Fruit fly (Drosophila melanogaster) whole organism, wandering third instar larva: ENCODE results near the gene Gr77a.

ENCODE experiments used
- Abd-B ChIP-seq: fragments of >200 bp; optimal IDR thresholded peaks from 2 replicates; lab custom pipeline; 2017; ENCODE audit warnings: missing biosample characterization, missing genetic modification characterization
- CG32264 ChIP-seq: fragments of 200-800 bp; sonication (Bioruptor generic); optimal IDR thresholded peaks from 2 replicates; lab custom pipeline; 2016; ENCODE audit warnings: missing biosample characterization, missing genetic modification characterization
- CG9705 ChIP-seq: fragments of 200-800 bp; sonication (Bioruptor generic); optimal IDR thresholded peaks from 2 replicates; lab custom pipeline; 2018; ENCODE audit warnings: missing biosample characterization, mild to moderate bottlenecking, missing genetic modification characterization
- Dif ChIP-seq: fragments of 200-275, 200-300 bp; sonication (Bioruptor generic); optimal IDR thresholded peaks from 2 replicates; lab custom pipeline; 2018; ENCODE audit warnings: missing biosample characterization, missing genetic modification characterization; ENCODE audit not compliant: partially characterized antibody
- GATAd ChIP-seq: sonication (Bioruptor generic); optimal IDR thresholded peaks from 2 replicates; lab custom pipeline; 2016; ENCODE audit warnings: missing biosample characterization, missing genetic modification characterization
- Hnf4 ChIP-seq: fragments of 200-800 bp; sonication (Bioruptor generic); optimal IDR thresholded peaks from 2 replicates; lab custom pipeline; 2016; ENCODE audit warnings: missing biosample characterization, mild to moderate bottlenecking, missing genetic modification characterization
- Hr78 ChIP-seq: fragments of >200 bp; optimal IDR thresholded peaks from 2 replicates; lab custom pipeline; 2017; ENCODE audit warnings: missing biosample characterization, missing genetic modification characterization
- Hr83 ChIP-seq: fragments of 200-300 bp; sonication (Bioruptor generic); optimal IDR thresholded peaks from 2 replicates; lab custom pipeline; 2016; ENCODE audit warnings: missing biosample characterization, mild to moderate bottlenecking, missing genetic modification characterization, moderate library complexity; ENCODE audit not compliant: poor library complexity, severe bottlenecking
- Jra ChIP-seq: sonication (Bioruptor generic); optimal IDR thresholded peaks from 2 replicates; lab custom pipeline; 2016; ENCODE audit warnings: missing biosample characterization, missing genetic modification characterization
- Mio ChIP-seq: sonication (Bioruptor generic); optimal IDR thresholded peaks from 2 replicates; lab custom pipeline; 2016; ENCODE audit warnings: missing biosample characterization, missing genetic modification characterization
- Myc ChIP-seq: fragments of >200 bp; optimal IDR thresholded peaks from 2 replicates; lab custom pipeline; 2017
- N ChIP-seq: fragments of >200 bp; optimal IDR thresholded peaks from 2 replicates; lab custom pipeline; 2018; ENCODE audit warnings: missing biosample characterization, missing external identifiers, missing genetic modification characterization
- Rel ChIP-seq, 2 experiments: fragments of 200-800 bp; sonication (Bioruptor generic) in 1 of 2; optimal IDR thresholded peaks; 2 replicates in 1 of 2; 3 replicates in 1 of 2; lab custom pipeline; 2016 to 2019; ENCODE audit warnings: mild to moderate bottlenecking in 2 of 2, missing biosample characterization in 2 of 2, missing genetic modification characterization in 2 of 2, moderate library complexity in 1 of 2
- Sp1 ChIP-seq: fragments of 200-800 bp; sonication (Bioruptor generic); optimal IDR thresholded peaks from 3 replicates; lab custom pipeline; 2019; ENCODE audit warnings: missing biosample characterization, mild to moderate bottlenecking, missing genetic modification characterization, moderate library complexity
- Vsx2 ChIP-seq: fragments of 200-300, 225-300 bp; sonication (Bioruptor generic); optimal IDR thresholded peaks from 2 replicates; lab custom pipeline; 2018; ENCODE audit warnings: missing biosample characterization, missing genetic modification characterization; ENCODE audit not compliant: partially characterized antibody
- br ChIP-seq: fragments of 200-800 bp; sonication (Bioruptor generic); optimal IDR thresholded peaks from 2 replicates; lab custom pipeline; 2016; ENCODE audit warnings: missing biosample characterization, missing genetic modification characterization
- brk ChIP-seq: fragments of 200-800 bp; sonication (Bioruptor generic); optimal IDR thresholded peaks from 2 replicates; lab custom pipeline; 2016; ENCODE audit warnings: missing biosample characterization, mild to moderate bottlenecking, missing genetic modification characterization
- dl ChIP-seq, 2 experiments: fragments of 175-275, 200-275 bp in 1 of 2; fragments of 200-275 bp in 1 of 2; sonication (Bioruptor generic); optimal IDR thresholded peaks; lab custom pipeline; 2018; ENCODE audit warnings: mild to moderate bottlenecking in 2 of 2, missing biosample characterization in 2 of 2, missing genetic modification characterization in 2 of 2, moderate library complexity in 2 of 2; ENCODE audit not compliant: partially characterized antibody in 2 of 2, insufficient read depth in 1 of 2
- dmrt93B ChIP-seq: fragments of 200-800 bp; sonication (Bioruptor generic); optimal IDR thresholded peaks from 2 replicates; lab custom pipeline; 2018; ENCODE audit warnings: missing biosample characterization, mild to moderate bottlenecking, missing genetic modification characterization
- dsf ChIP-seq: sonication (Bioruptor generic); optimal IDR thresholded peaks from 2 replicates; lab custom pipeline; 2016; ENCODE audit warnings: missing biosample characterization, missing genetic modification characterization, borderline replicate concordance
- ey ChIP-seq: fragments of 200-800 bp; sonication (Bioruptor generic); optimal IDR thresholded peaks from 2 replicates; lab custom pipeline; 2016; ENCODE audit warnings: missing biosample characterization, missing genetic modification characterization
- foxo ChIP-seq, 2 experiments: fragments of 200-800 bp; sonication (Bioruptor generic); optimal IDR thresholded peaks; 2 replicates in 1 of 2; 3 replicates in 1 of 2; lab custom pipeline; 2016 to 2017; ENCODE audit warnings: missing biosample characterization in 2 of 2, missing genetic modification characterization in 2 of 2
- h ChIP-seq: fragments of 200-800 bp; sonication (Bioruptor generic); optimal IDR thresholded peaks from 3 replicates; lab custom pipeline; 2016; ENCODE audit warnings: missing biosample characterization, mild to moderate bottlenecking, missing genetic modification characterization
- jim ChIP-seq: fragments of 175-275, 200-325 bp; sonication (Bioruptor generic); optimal IDR thresholded peaks from 2 replicates; lab custom pipeline; 2016; ENCODE audit warnings: missing biosample characterization, mild to moderate bottlenecking, missing genetic modification characterization
- lola ChIP-seq: fragments of >200 bp; optimal IDR thresholded peaks from 2 replicates; lab custom pipeline; 2017; ENCODE audit warnings: missing biosample characterization, missing genetic modification characterization
- psq ChIP-seq: fragments of 200-800 bp; sonication (Bioruptor generic); optimal IDR thresholded peaks from 3 replicates; lab custom pipeline; 2017; ENCODE audit warnings: missing biosample characterization, mild to moderate bottlenecking, missing genetic modification characterization, moderate library complexity
- rgr ChIP-seq: fragments of 200-800 bp; sonication (Bioruptor generic); optimal IDR thresholded peaks from 3 replicates; lab custom pipeline; 2016; ENCODE audit warnings: missing biosample characterization, mild to moderate bottlenecking, missing genetic modification characterization
- sv ChIP-seq: fragments of 200-800 bp; sonication (Bioruptor generic); optimal IDR thresholded peaks from 3 replicates; lab custom pipeline; 2016; ENCODE audit warnings: missing biosample characterization, missing genetic modification characterization
- usp ChIP-seq: fragments of >200 bp; optimal IDR thresholded peaks from 2 replicates; lab custom pipeline; 2017; ENCODE audit warnings: missing biosample characterization, missing genetic modification characterization
- woc ChIP-seq: sonication (Bioruptor generic); optimal IDR thresholded peaks from 2 replicates; lab custom pipeline; 2016; ENCODE audit warnings: missing biosample characterization, mild to moderate bottlenecking, missing genetic modification characterization

The Gr77a gene

DNA sequence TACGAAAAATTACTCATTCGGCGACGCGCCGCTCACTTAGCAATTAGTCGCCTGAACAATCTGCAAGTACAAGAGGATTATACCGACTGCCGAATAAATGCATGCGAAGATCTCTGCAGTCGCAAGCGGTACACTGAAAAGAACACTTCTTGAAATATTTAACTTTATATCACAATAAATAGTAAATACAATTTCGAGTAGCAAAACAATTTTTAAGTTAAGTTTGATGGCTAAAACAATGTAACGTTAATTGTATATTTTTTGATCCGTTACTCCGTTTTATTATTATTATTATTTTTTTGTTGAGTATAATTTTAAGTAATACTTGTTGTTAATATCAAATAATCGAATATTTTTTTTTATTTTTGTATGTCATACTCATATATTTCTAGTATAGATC, 9.8 kb downstream of the Gr77a start:
- TF ChIP-seq GATAd (no peak), Vsx2 (GFP tag; lab: Kevin White, UChicago) (no peak), dmrt93B (GFP tag; lab: Kevin White, UChicago) (no peak), ey (no peak), rgr (no peak), psq (GFP tag; lab: Kevin White, UChicago) (no peak), dsf (GFP tag; lab: Kevin White, UChicago) (no peak)
- TF ChIP-seq, all 38 proteins: peak for 0

- no peak for TF ChIP-seq Abd-B (GFP tag; lab: Kevin White, UChicago)
- TF ChIP-seq CG9705 (GFP tag; lab: Kevin White, UChicago), result no peak
- no peak for TF ChIP-seq Jra
- TF ChIP-seq Mio (GFP tag; lab: Kevin White, UChicago), result no peak
- TF ChIP-seq jim (GFP tag; lab: Kevin White, UChicago), result no peak
These were observed 20.1 kb downstream of the Gr77a start, which contains the start of gene cmpy for dm6 chr3L:20719100-20719499. TSS of gene cmpy (minus strand) at chr3L:20719200.

dm6 chr3L:20713800-20714199, 25.4 kb downstream of the Gr77a start, which contains the start of gene CG34260:
TSS of gene CG34260 (plus strand) at chr3L:20714100.
- no peak for TF ChIP-seq h
- no peak for TF ChIP-seq dl (GFP tag; optimal IDR thresholded peaks at IDR 0.05; lab: Kevin White, UChicago; ENCODE audit: insufficient read depth in 1 of 2, partially characterized antibody in 2 of 2)
- no peak for TF ChIP-seq Mio (GFP tag; lab: Kevin White, UChicago)
- no peak for TF ChIP-seq ey
- TF ChIP-seq brk (GFP tag; lab: Kevin White, UChicago), result no peak
- no peak for TF ChIP-seq jim (GFP tag; lab: Kevin White, UChicago)
- no peak for TF ChIP-seq Hr78 (GFP tag; lab: Kevin White, UChicago)
- no peak for TF ChIP-seq Abd-B (GFP tag; lab: Kevin White, UChicago)
- no peak for TF ChIP-seq GATAd
- TF ChIP-seq lola (GFP tag; lab: Kevin White, UChicago), result no peak
- TF ChIP-seq br (GFP tag; lab: Kevin White, UChicago), result no peak
- TF ChIP-seq Dif (GFP tag; lab: Kevin White, UChicago), result no peak
- no peak for TF ChIP-seq woc (GFP tag; lab: Kevin White, UChicago)
- no peak for TF ChIP-seq Vsx2 (GFP tag; lab: Kevin White, UChicago)
- no peak for TF ChIP-seq Myc (lab: Kevin White, UChicago)

- peak; percentile 25 for TF ChIP-seq h
- TF ChIP-seq CG32264 (GFP tag; lab: Kevin White, UChicago), result no peak
- no peak for TF ChIP-seq usp (GFP tag; lab: Kevin White, UChicago)
- TF ChIP-seq Myc (lab: Kevin White, UChicago), result peak; percentile 72
- TF ChIP-seq Vsx2 (GFP tag; lab: Kevin White, UChicago), result peak; percentile 13
- peak; percentile 59 for TF ChIP-seq sv (GFP tag; lab: Kevin White, UChicago)
- no peak for TF ChIP-seq woc (GFP tag; lab: Kevin White, UChicago)
These were observed 27.8 kb downstream of the Gr77a start for dm6 chr3L:20711397-20711796.

DNA sequence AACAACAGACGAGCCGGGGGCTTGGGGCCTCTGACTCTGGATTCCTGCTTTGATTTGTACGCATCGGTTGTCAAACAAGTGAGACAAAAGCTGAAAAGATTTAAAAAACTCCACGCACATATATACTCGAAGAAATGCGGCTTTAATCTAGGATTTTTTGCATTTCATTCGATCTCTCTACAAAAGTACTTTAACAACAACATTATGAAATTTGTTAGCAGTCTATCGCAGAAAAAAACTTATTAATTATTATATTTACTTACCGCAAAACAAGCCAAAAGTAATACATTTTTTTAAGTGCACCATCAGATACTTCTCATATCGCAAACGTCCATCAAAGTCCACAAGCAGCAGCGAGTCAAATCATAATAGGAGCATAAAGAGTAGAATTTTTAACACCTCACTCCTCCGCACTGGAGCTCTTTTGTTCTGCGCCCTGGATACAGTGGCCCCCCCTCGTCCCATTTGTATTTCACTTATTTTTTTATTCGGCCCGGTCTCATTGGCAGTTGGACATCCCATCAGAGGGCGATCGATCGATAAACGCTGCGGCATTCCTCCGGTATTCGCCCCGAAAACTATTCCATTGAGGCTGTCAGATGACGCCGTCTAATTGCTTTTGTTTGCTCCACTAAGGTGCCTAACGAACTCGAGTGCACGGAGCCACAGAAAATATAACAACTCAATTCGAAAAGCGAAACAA, 28.6 kb downstream of the Gr77a start:
- no peak for TF ChIP-seq Vsx2 (GFP tag; lab: Kevin White, UChicago)
- no peak for TF ChIP-seq GATAd

DNA sequence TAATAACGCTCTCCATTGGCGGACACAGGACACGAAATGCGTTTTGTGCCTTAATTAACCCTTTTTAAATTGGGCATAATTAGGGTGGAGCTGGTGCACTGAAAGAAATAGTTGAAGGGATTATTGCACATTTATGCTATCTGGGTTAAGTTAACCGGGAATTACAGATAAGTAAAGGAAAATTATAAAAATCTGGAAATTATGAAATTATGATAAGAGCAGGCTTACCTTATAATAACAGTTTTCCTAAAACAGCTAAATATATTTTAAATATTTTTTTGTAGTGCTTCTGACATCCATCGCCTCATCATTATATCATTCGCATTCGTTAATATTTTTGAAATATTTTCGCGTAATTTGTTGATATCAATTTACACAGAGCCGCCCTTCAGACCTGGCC, 32.0 kb downstream of the Gr77a start:
- TF ChIP-seq Hnf4 (GFP tag; lab: Kevin White, UChicago) (no peak), foxo (GFP tag; optimal IDR thresholded peaks at IDR 0.05; lab: Kevin White, UChicago) (peak in 1 of 2 experiments; percentile 11)

DNA sequence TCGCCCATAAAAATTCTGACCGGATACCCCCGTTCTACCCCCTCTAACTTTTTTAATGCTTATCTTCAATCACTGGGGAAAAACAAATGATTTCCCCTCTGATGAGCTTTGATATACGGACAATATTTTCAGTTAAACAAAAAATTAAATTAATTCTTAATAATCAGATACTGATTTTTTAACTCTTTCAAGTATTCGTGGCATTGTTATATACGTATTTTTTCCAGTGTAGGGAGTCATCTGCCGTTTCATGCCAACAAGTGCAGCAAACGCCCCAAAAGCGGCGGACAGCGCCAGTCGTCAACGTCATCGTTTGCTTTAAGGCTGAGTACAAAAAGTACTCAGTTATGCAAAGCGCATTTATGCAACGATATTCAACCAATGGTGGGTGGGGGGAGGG, 38.6 kb downstream of the Gr77a start:
- no peak for TF ChIP-seq rgr
- TF ChIP-seq GATAd, result no peak
- no peak for TF ChIP-seq foxo (GFP tag; optimal IDR thresholded peaks at IDR 0.05; lab: Kevin White, UChicago)
- no peak for TF ChIP-seq Jra
- no peak for TF ChIP-seq jim (GFP tag; lab: Kevin White, UChicago)
- no peak for TF ChIP-seq Vsx2 (GFP tag; lab: Kevin White, UChicago)
- TF ChIP-seq ey, result no peak
- TF ChIP-seq Dif (GFP tag; lab: Kevin White, UChicago), result no peak
- no peak for TF ChIP-seq usp (GFP tag; lab: Kevin White, UChicago)
- TF ChIP-seq lola (GFP tag; lab: Kevin White, UChicago), result no peak
- TF ChIP-seq Sp1 (GFP tag; lab: Kevin White, UChicago), result no peak
- no peak for TF ChIP-seq Rel (GFP tag; optimal IDR thresholded peaks at IDR 0.05; lab: Kevin White, UChicago)
- TF ChIP-seq Rel (tag; optimal IDR thresholded peaks at IDR 0.05; lab: Kevin White, UChicago), result no peak
- no peak for TF ChIP-seq Hr83 (GFP tag; lab: Kevin White, UChicago)
- no peak for TF ChIP-seq h
- no peak for TF ChIP-seq N (GFP tag; lab: Kevin White, UChicago)
- TF ChIP-seq psq (GFP tag; lab: Kevin White, UChicago), result no peak
